Fruit fly (Drosophila melanogaster): ENCODE data around the gene CG31036.

The CG31036 gene

dm6 chr3R:29861432-29862249 lies 46.3 kb upstream of the CG31036 start, which contains the start of the genes CG15514 and RpS8 (continued):
- TF ChIP-seq D19B (GFP tag; optimal IDR thresholded peaks at IDR 0.05): peak; percentile 49
- TF ChIP-seq gsb-n (tag; optimal IDR thresholded peaks at IDR 0.05): peak; percentile 30
- TF ChIP-seq eve (GFP tag; optimal IDR thresholded peaks at IDR 0.05): no peak
- peak; percentile 46 for TF ChIP-seq Sox102F (GFP tag; optimal IDR thresholded peaks at IDR 0.05)
- TF ChIP-seq Ets65A (GFP tag): peak; percentile 71
- TF ChIP-seq Med (GFP tag): peak; percentile 90
- TF ChIP-seq CG16813 (GFP tag; IDR thresholded peaks at IDR 0.05; ENCODE audit: partially characterized antibody): 0 out of 3 replicates have a peak, but pooled peaks have one; percentile 16
- TF ChIP-seq amos (GFP tag; IDR thresholded peaks at IDR 0.05; ENCODE audit: partially characterized antibody): no peak
- TF ChIP-seq sqz (GFP tag; optimal IDR thresholded peaks at IDR 0.05): no peak
- peak; percentile 60 for TF ChIP-seq CG7556 (GFP tag; optimal IDR thresholded peaks at IDR 0.05)
- peak; percentile 30 for TF ChIP-seq Nf-YB (GFP tag; optimal IDR thresholded peaks at IDR 0.05)
- peak; percentile 10; the same call in 1 of the 3 replicates for TF ChIP-seq sr (GFP tag; IDR thresholded peaks at IDR 0.05)
- TF ChIP-seq CG11456 (GFP tag; IDR thresholded peaks at IDR 0.05): peak; percentile 63; the same call in 1 of the 3 replicates
- TF ChIP-seq crp (GFP tag; optimal IDR thresholded peaks at IDR 0.05): peak in 1 of 2 experiments; percentile 14
- TF ChIP-seq pho (GFP tag; optimal IDR thresholded peaks at IDR 0.05): peak; percentile 6
- TF ChIP-seq sc (optimal IDR thresholded peaks at IDR 0.05): no peak
- peak; percentile 17 for TF ChIP-seq sc (GFP tag; optimal IDR thresholded peaks at IDR 0.05)
- peak; percentile 63 for TF ChIP-seq CG17829 (tag; optimal IDR thresholded peaks at IDR 0.05)
- peak; percentile 71 for TF ChIP-seq CG2116 (GFP tag; optimal IDR thresholded peaks at IDR 0.05)
- TF ChIP-seq CG7839 (tag; optimal IDR thresholded peaks at IDR 0.05): peak; percentile 47
- TF ChIP-seq D (optimal IDR thresholded peaks at IDR 0.05): no peak
- peak; percentile 29 for TF ChIP-seq D (GFP tag; optimal IDR thresholded peaks at IDR 0.05)
- peak; percentile 73 for TF ChIP-seq B-H2 (GFP tag; optimal IDR thresholded peaks at IDR 0.05)
- 0 out of 2 replicates have a peak, but pooled peaks have one; percentile 27 for TF ChIP-seq NFAT (GFP tag; IDR thresholded peaks at IDR 0.05)
- peak; percentile 56 for TF ChIP-seq CG5180 (GFP tag; optimal IDR thresholded peaks at IDR 0.05)
- TF ChIP-seq rib (GFP tag; IDR thresholded peaks at IDR 0.05): no peak
- TF ChIP-seq dm (GFP tag; optimal IDR thresholded peaks at IDR 0.05): peak; percentile 99
- peak; percentile 44 for TF ChIP-seq org-1 (GFP tag; optimal IDR thresholded peaks at IDR 0.05)
- TF ChIP-seq p53 (GFP tag; optimal IDR thresholded peaks at IDR 0.05): peak; percentile 25
- peak; percentile 41 for TF ChIP-seq schlank (tag; optimal IDR thresholded peaks at IDR 0.05)
- TF ChIP-seq Fer3 (tag; optimal IDR thresholded peaks at IDR 0.05): peak; percentile 41
- peak; percentile 85 for TF ChIP-seq sug (tag; optimal IDR thresholded peaks at IDR 0.05)
- peak; percentile 3 for TF ChIP-seq CG12942 (GFP tag; optimal IDR thresholded peaks at IDR 0.05)
- TF ChIP-seq CG17568 (GFP tag; optimal IDR thresholded peaks at IDR 0.05): no peak
- TF ChIP-seq Dll (GFP tag; IDR thresholded peaks at IDR 0.05; ENCODE audit: partially characterized antibody): no peak
- TF ChIP-seq fd64A (GFP tag; optimal IDR thresholded peaks at IDR 0.05): peak; percentile 4
- TF ChIP-seq CG8359 (GFP tag; optimal IDR thresholded peaks at IDR 0.05; ENCODE audit: borderline replicate concordance): peak; percentile 14
- peak; percentile 37; the same call in 1 of the 3 replicates for TF ChIP-seq tgo (GFP tag; IDR thresholded peaks at IDR 0.05)
- peak; percentile 34 for TF ChIP-seq CG31365 (tag; optimal IDR thresholded peaks at IDR 0.05)
- TF ChIP-seq Aef1 (GFP tag; IDR thresholded peaks at IDR 0.05): peak; percentile 45; the same call in 1 of the 3 replicates
- TF ChIP-seq CG34422 (GFP tag; IDR thresholded peaks at IDR 0.05): peak; percentile 62; the same call in 1 of the 3 replicates
- peak; percentile 22 for TF ChIP-seq lilli (GFP tag; optimal IDR thresholded peaks at IDR 0.05)
- peak; percentile 66 for TF ChIP-seq CG10209 (GFP tag; optimal IDR thresholded peaks at IDR 0.05)
- TF ChIP-seq Sin3A (optimal IDR thresholded peaks at IDR 0.05): peak; percentile 70
- TF ChIP-seq CoRest (tag; optimal IDR thresholded peaks at IDR 0.05): peak; percentile 68
- 0 out of 3 replicates have a peak, but pooled peaks have one; percentile 38 for TF ChIP-seq ken (GFP tag; IDR thresholded peaks at IDR 0.05)
- TF ChIP-seq NfI (GFP tag; optimal IDR thresholded peaks at IDR 0.05): peak; percentile 74
- TF ChIP-seq cad (GFP tag; optimal IDR thresholded peaks at IDR 0.05): no peak
